Fruit fly (Drosophila melanogaster): Measurements from ENCODE around the gene CG12725.

The CG12725 gene

DNA sequence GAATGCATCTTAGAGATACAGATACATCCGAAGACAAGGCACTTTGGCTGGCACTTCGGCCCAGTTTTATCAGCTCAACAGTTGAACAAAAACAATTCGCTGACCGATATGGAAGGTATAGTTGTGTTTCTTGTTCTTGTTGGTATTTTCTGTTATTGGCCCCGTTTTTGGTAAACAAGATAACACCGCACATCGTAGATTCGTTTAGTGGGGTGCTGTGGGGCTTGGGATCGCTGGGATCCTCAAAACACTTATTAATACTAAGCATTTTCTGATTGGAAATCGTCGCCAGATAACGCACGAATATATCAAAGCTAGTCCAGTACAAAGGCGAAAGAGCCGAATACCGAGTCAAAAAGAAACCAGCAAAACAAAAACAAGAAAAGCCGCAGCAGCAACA lies 890 bp upstream of the CG12725 start:
- TF ChIP-seq HLH106 (tag; optimal IDR thresholded peaks at IDR 0.05) (no peak), h (GFP tag; optimal IDR thresholded peaks at IDR 0.05) (no peak), dmrt93B (GFP tag; optimal IDR thresholded peaks at IDR 0.05) (no peak), Abd-B (GFP tag; optimal IDR thresholded peaks at IDR 0.05) (no peak), sage (GFP tag; optimal IDR thresholded peaks at IDR 0.05) (no peak), CrebA (GFP tag; optimal IDR thresholded peaks at IDR 0.05; ENCODE audit: borderline replicate concordance) (peak; percentile 46), foxo (GFP tag; optimal IDR thresholded peaks at IDR 0.05) (no peak), Jra (GFP tag; optimal IDR thresholded peaks at IDR 0.05) (no peak), lola (GFP tag; optimal IDR thresholded peaks at IDR 0.05) (no peak)

DNA sequence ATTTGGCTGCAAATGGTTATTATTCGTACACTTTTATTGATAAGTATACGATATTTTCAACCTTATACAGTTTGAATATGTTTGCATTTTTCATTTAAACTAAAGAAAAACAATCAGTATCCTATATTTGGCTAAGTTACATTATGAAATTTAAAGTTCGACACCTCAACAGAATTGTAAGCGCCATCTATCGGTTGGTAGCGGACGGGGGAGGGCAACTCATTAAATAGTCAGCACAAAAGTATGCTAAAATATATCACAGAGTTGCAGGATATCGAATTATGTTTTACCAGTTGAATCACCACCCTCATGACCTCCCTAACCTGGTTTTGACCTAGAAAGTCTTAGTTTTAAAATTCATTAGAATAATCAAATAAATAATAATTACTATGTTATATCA lies 1.4 kb downstream of the CG12725 start:
- TF ChIP-seq Myc (optimal IDR thresholded peaks at IDR 0.05): peak; percentile 32
- no peak for TF ChIP-seq Jra (GFP tag; optimal IDR thresholded peaks at IDR 0.05)

DNA sequence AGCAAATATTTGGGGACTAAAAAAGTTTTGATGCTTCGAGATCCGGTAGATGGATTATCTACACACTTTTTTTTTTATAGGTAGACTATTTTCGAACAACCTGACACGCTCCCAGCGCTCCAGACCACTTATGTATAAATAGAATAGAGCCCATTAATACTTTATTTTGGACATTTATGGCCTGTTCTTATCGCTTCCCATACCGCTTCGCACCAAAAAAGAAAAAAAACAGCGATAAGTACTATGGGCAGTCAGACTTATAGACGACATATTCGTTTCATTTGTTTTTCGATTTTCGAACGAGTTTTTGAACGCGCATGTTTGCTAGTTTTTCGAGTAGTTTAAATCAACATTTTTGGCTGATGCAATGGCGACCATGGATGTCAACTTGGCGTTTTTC lies 5.1 kb downstream of the CG12725 start:
- no peak for TF ChIP-seq tai (GFP tag; optimal IDR thresholded peaks at IDR 0.05)
- no peak for TF ChIP-seq psq (GFP tag; optimal IDR thresholded peaks at IDR 0.05)
- no peak for TF ChIP-seq Mio (GFP tag; optimal IDR thresholded peaks at IDR 0.05)
- TF ChIP-seq brk (GFP tag; optimal IDR thresholded peaks at IDR 0.05): no peak
- TF ChIP-seq OdsH (GFP tag; optimal IDR thresholded peaks at IDR 0.05): no peak
- no peak for TF ChIP-seq CG32264 (GFP tag; optimal IDR thresholded peaks at IDR 0.05)
- no peak for TF ChIP-seq lola (GFP tag; optimal IDR thresholded peaks at IDR 0.05)
- no peak for TF ChIP-seq Hnf4 (GFP tag; optimal IDR thresholded peaks at IDR 0.05)
- no peak for TF ChIP-seq woc (GFP tag; optimal IDR thresholded peaks at IDR 0.05)
- no peak for TF ChIP-seq ey (GFP tag; optimal IDR thresholded peaks at IDR 0.05)
- no peak for TF ChIP-seq foxo (GFP tag; optimal IDR thresholded peaks at IDR 0.05)
- TF ChIP-seq h (GFP tag; optimal IDR thresholded peaks at IDR 0.05): no peak
- no peak for TF ChIP-seq br (GFP tag; optimal IDR thresholded peaks at IDR 0.05)
- TF ChIP-seq Abd-B (GFP tag; optimal IDR thresholded peaks at IDR 0.05): no peak
- no peak for TF ChIP-seq Jra (GFP tag; optimal IDR thresholded peaks at IDR 0.05)
- TF ChIP-seq dmrt93B (GFP tag; optimal IDR thresholded peaks at IDR 0.05): no peak

DNA sequence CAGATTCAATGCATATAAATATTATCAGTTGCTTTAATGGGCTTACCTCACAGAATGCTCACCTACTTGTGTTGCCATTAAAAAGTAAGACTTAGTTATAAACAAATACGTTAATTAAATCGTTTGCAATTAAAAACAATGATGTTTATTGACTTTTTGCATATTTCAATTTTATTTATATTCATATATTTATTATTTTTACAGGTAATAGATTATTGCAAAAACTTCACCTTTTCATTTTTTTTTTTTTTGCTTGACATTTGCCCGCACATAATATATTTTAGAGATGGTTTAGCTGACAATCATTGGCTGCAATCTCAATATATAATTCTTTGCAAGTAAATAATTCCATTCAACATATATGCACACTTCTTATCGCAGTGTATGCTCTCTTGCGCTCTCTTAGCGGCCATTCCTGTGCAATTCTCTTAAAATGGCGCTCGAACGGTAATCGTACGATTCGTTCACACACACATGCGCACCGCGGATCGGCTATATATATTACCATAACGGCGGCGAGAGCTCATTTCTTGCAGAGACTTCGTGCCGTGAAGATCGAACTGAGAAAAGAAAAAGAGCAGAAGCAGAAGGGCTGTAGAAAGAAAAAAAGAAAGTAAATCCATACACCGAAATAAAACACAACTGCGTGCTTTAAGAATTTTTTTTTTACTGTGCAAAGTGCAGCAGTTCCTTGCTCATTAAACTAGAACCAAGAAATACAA lies 6.1 kb downstream of the CG12725 start, which contains the start of gene Bcat:
Bcat (plus strand) TSS at position 522 of the 722 bp plus-strand sequence.
- peak; percentile 82 for TF ChIP-seq dmrt93B (GFP tag; optimal IDR thresholded peaks at IDR 0.05)
- TF ChIP-seq ey (GFP tag; optimal IDR thresholded peaks at IDR 0.05): peak; percentile 36
- TF ChIP-seq br (GFP tag; optimal IDR thresholded peaks at IDR 0.05): peak; percentile 40
- no peak for TF ChIP-seq jim (GFP tag; optimal IDR thresholded peaks at IDR 0.05)
- peak; percentile 57 for TF ChIP-seq fru (GFP tag; optimal IDR thresholded peaks at IDR 0.05)
- peak; percentile 80 for TF ChIP-seq HLH106 (tag; optimal IDR thresholded peaks at IDR 0.05)
- TF ChIP-seq OdsH (GFP tag; optimal IDR thresholded peaks at IDR 0.05): peak; percentile 56
- TF ChIP-seq Vsx2 (GFP tag; optimal IDR thresholded peaks at IDR 0.05; ENCODE audit: partially characterized antibody): no peak
- TF ChIP-seq rgr (GFP tag; optimal IDR thresholded peaks at IDR 0.05): peak; percentile 43
- TF ChIP-seq sv (GFP tag; optimal IDR thresholded peaks at IDR 0.05): peak; percentile 46
- peak in 1 of 2 experiments; percentile 74 for TF ChIP-seq foxo (GFP tag; optimal IDR thresholded peaks at IDR 0.05)
- peak; percentile 85 for TF ChIP-seq Sp1 (GFP tag; optimal IDR thresholded peaks at IDR 0.05)
- no peak for TF ChIP-seq Rel (GFP tag; optimal IDR thresholded peaks at IDR 0.05)
- TF ChIP-seq Rel (tag; optimal IDR thresholded peaks at IDR 0.05): peak; percentile 52
- no peak for TF ChIP-seq lola (GFP tag; optimal IDR thresholded peaks at IDR 0.05)
- peak; percentile 26 for TF ChIP-seq woc (GFP tag; optimal IDR thresholded peaks at IDR 0.05)
- TF ChIP-seq h (GFP tag; optimal IDR thresholded peaks at IDR 0.05): peak; percentile 32
- no peak for TF ChIP-seq Dfd (GFP tag; optimal IDR thresholded peaks at IDR 0.05)
- no peak for TF ChIP-seq brk (GFP tag; optimal IDR thresholded peaks at IDR 0.05)
- TF ChIP-seq psq (GFP tag; optimal IDR thresholded peaks at IDR 0.05): peak; percentile 71
- TF ChIP-seq dl (GFP tag; optimal IDR thresholded peaks at IDR 0.05; ENCODE audit: insufficient read depth in 1 of 2, partially characterized antibody in 2 of 2): peak; percentile 2 to 20
- no peak for TF ChIP-seq tai (GFP tag; optimal IDR thresholded peaks at IDR 0.05)
- TF ChIP-seq Dif (GFP tag; optimal IDR thresholded peaks at IDR 0.05; ENCODE audit: partially characterized antibody): peak; percentile 58
- TF ChIP-seq Hnf4 (GFP tag; optimal IDR thresholded peaks at IDR 0.05): peak; percentile 15
- TF ChIP-seq CG9705 (GFP tag; optimal IDR thresholded peaks at IDR 0.05): peak; percentile 43

Data from whole organism, wandering third instar larva.